Fruit fly (Drosophila melanogaster) whole organism, embryonic: ENCODE results near the gene CG11842.

Experiments
- Ada2b ChIP-seq: fragments of 200-800 bp; sonication (Bioruptor generic); IDR thresholded peaks from 2 replicates; pipeline ENCODE4 v1.3.6; 2022; ENCODE audit warnings: missing biosample characterization, missing genetic modification characterization
- Atf-2 ChIP-seq: fragments of 200-800 bp; sonication (Bioruptor generic); optimal IDR thresholded peaks from 2 replicates; lab custom pipeline; 2016; ENCODE audit warnings: missing biosample characterization, missing genetic modification characterization
- BEAF-32 ChIP-seq: fragments of 200-800 bp; sonication (Bioruptor generic); optimal IDR thresholded peaks from 3 replicates; lab custom pipeline; 2017; ENCODE audit warnings: missing biosample characterization, missing genetic modification characterization, mild to moderate bottlenecking, moderate library complexity, missing genetic modification reagents
- CG10267 ChIP-seq: fragments of 200-800 bp; sonication (Bioruptor generic); optimal IDR thresholded peaks from 2 replicates; lab custom pipeline; 2018; ENCODE audit warnings: missing biosample characterization, mild to moderate bottlenecking, missing genetic modification characterization, moderate library complexity
- CG10462 ChIP-seq: fragments of 200-800 bp; sonication (Bioruptor generic); optimal IDR thresholded peaks from 2 replicates; lab custom pipeline; 2016; ENCODE audit warnings: missing biosample characterization, missing genetic modification characterization
- CG10565 ChIP-seq: fragments of 200-800 bp; sonication (Bioruptor generic); optimal IDR thresholded peaks from 3 replicates; lab custom pipeline; 2016; ENCODE audit warnings: missing biosample characterization, mild to moderate bottlenecking, missing genetic modification characterization
- CG10979 ChIP-seq: fragments of 200-800 bp; sonication (Bioruptor generic); optimal IDR thresholded peaks from 2 replicates; lab custom pipeline; 2018; ENCODE audit warnings: missing biosample characterization, mild to moderate bottlenecking, missing genetic modification characterization, moderate library complexity
- CG11456 ChIP-seq: fragments of 200-800 bp; sonication (Bioruptor generic); IDR thresholded peaks from 3 replicates; pipeline ENCODE4 v1.3.6; 2022; ENCODE audit warnings: missing biosample characterization, missing genetic modification characterization
- CG11696 ChIP-seq: fragments of 200-800 bp; sonication (Bioruptor generic); IDR thresholded peaks from 2 replicates; pipeline ENCODE4 v1.3.6; 2022; ENCODE audit warnings: missing biosample characterization, missing genetic modification characterization
- CG12769 ChIP-seq: fragments of 200-800 bp; sonication (Bioruptor generic); optimal IDR thresholded peaks from 2 replicates; lab custom pipeline; 2019; ENCODE audit warnings: missing biosample characterization, mild to moderate bottlenecking, missing genetic modification characterization, moderate library complexity
- CG15011 ChIP-seq: fragments of 200-800 bp; sonication (Bioruptor generic); optimal IDR thresholded peaks from 3 replicates; lab custom pipeline; 2018; ENCODE audit warnings: missing biosample characterization, mild to moderate bottlenecking, missing genetic modification characterization
- CG1602 ChIP-seq: fragments of 200-800 bp; sonication (Bioruptor generic); optimal IDR thresholded peaks from 3 replicates; lab custom pipeline; 2016; ENCODE audit warnings: missing biosample characterization, missing genetic modification characterization
- CG17359 ChIP-seq: fragments of 200-800 bp; sonication (Bioruptor generic); optimal IDR thresholded peaks from 3 replicates; lab custom pipeline; 2018; ENCODE audit warnings: missing biosample characterization, mild to moderate bottlenecking, missing genetic modification characterization, moderate library complexity
- CG17802 ChIP-seq: fragments of 200-800 bp; sonication (Bioruptor generic); optimal IDR thresholded peaks from 2 replicates; lab custom pipeline; 2018; ENCODE audit warnings: missing biosample characterization, mild to moderate bottlenecking, missing genetic modification characterization, moderate library complexity
- CG18476 ChIP-seq: fragments of 200-800 bp; sonication (Bioruptor generic); optimal IDR thresholded peaks from 2 replicates; lab custom pipeline; 2016; ENCODE audit warnings: missing biosample characterization, mild to moderate bottlenecking, missing genetic modification characterization
- CG2889 ChIP-seq: fragments of 200-800 bp; sonication (Bioruptor generic); IDR thresholded peaks from 3 replicates; pipeline ENCODE4 v1.3.6; 2022; ENCODE audit warnings: missing biosample characterization, missing genetic modification characterization
- CG31365 ChIP-seq: fragments of 200-800 bp; sonication (Bioruptor generic); optimal IDR thresholded peaks from 2 replicates; lab custom pipeline; 2018; ENCODE audit warnings: missing biosample characterization, mild to moderate bottlenecking, missing genetic modification characterization
- CG3726 ChIP-seq: fragments of 200-800 bp; sonication (Bioruptor generic); IDR thresholded peaks from 3 replicates; pipeline ENCODE4, ENCODE4 v1.3.6; 2022; ENCODE audit warnings: missing biosample characterization, missing genetic modification characterization
- CG4707 ChIP-seq: fragments of 200-800 bp; sonication (Bioruptor generic); optimal IDR thresholded peaks from 2 replicates; lab custom pipeline; 2018; ENCODE audit warnings: missing biosample characterization, mild to moderate bottlenecking, missing genetic modification characterization, moderate library complexity
- CG6689 ChIP-seq: fragments of 200-800 bp; sonication (Bioruptor generic); IDR thresholded peaks from 2 replicates; pipeline ENCODE4 v1.3.6; 2022; ENCODE audit warnings: missing biosample characterization, missing genetic modification characterization
- CG7357 ChIP-seq: fragments of 200-800 bp; sonication (Bioruptor generic); IDR thresholded peaks from 3 replicates; pipeline ENCODE4 v1.3.6; 2022; ENCODE audit warnings: missing biosample characterization, missing genetic modification characterization
- Dref ChIP-seq: fragments of 200-800 bp; sonication (Bioruptor generic); IDR thresholded peaks from 2 replicates; pipeline ENCODE4 v1.3.6; 2022; ENCODE audit warnings: missing biosample characterization, missing genetic modification characterization
- Drgx ChIP-seq: fragments of 200-800 bp; sonication (Bioruptor generic); IDR thresholded peaks from 2 replicates; pipeline ENCODE4 v1.3.6; 2022; ENCODE audit warnings: missing biosample characterization, missing genetic modification characterization
- Eip74EF ChIP-seq, 2 experiments: fragments of 200-800 bp in 1 of 2; fragments of >200 bp in 1 of 2; sonication (Bioruptor generic) in 1 of 2; optimal IDR thresholded peaks; 2 replicates each; lab custom pipeline; 2017 to 2019; ENCODE audit warnings: missing biosample characterization in 2 of 2, missing genetic modification characterization in 2 of 2, mild to moderate bottlenecking in 1 of 2, moderate library complexity in 1 of 2
- Elba2 ChIP-seq: fragments of 200-800 bp; sonication (Bioruptor generic); optimal IDR thresholded peaks from 3 replicates; lab custom pipeline; 2016; ENCODE audit warnings: missing biosample characterization, missing genetic modification characterization
- HLH54F ChIP-seq: fragments of 200-800 bp; sonication (Bioruptor generic); optimal IDR thresholded peaks from 3 replicates; lab custom pipeline; 2016; ENCODE audit warnings: missing biosample characterization, missing genetic modification characterization
- Hey ChIP-seq: fragments of 200-800 bp; sonication (Bioruptor generic); optimal IDR thresholded peaks from 3 replicates; lab custom pipeline; 2018; ENCODE audit warnings: missing biosample characterization, mild to moderate bottlenecking, missing genetic modification characterization
- Mrtf ChIP-seq: fragments of 200-800 bp; sonication (Bioruptor generic); IDR thresholded peaks from 3 replicates; pipeline ENCODE4 v1.3.6; 2022; ENCODE audit warnings: missing biosample characterization, missing genetic modification characterization
- Nf-YC ChIP-seq: fragments of 200-800 bp; optimal IDR thresholded peaks from 3 replicates; lab custom pipeline; 2019; ENCODE audit warnings: missing biosample characterization, mild to moderate bottlenecking, missing genetic modification characterization, moderate library complexity
- Sin3A ChIP-seq: fragments of >200 bp; optimal IDR thresholded peaks from 2 replicates; lab custom pipeline; 2018
- Taf1 ChIP-seq: fragments of 200-800 bp; sonication (Bioruptor generic); IDR thresholded peaks from 2 replicates; pipeline ENCODE4 v1.3.6; 2022; ENCODE audit warnings: missing biosample characterization, missing genetic modification characterization
- Trl ChIP-seq, 3 experiments: fragments of >200 bp in 2 of 3; fragments of 200-800 bp in 1 of 3; sonication (Bioruptor generic) in 1 of 3; optimal IDR thresholded peaks; 2 replicates in 1 of 3; 3 replicates in 2 of 3; lab custom pipeline; 2016 to 2017; ENCODE audit warnings: missing biosample characterization in 1 of 3, missing genetic modification characterization in 1 of 3
- ac ChIP-seq: fragments of 200-800 bp; sonication (Bioruptor generic); optimal IDR thresholded peaks from 3 replicates; lab custom pipeline; 2017; ENCODE audit warnings: missing biosample characterization, mild to moderate bottlenecking, missing genetic modification characterization
- bcd ChIP-seq: fragments of 200-800 bp; sonication (Bioruptor generic); optimal IDR thresholded peaks from 2 replicates; lab custom pipeline; 2017; ENCODE audit warnings: missing biosample characterization, mild to moderate bottlenecking, missing genetic modification characterization
- br ChIP-seq: fragments of >200 bp; optimal IDR thresholded peaks from 2 replicates; lab custom pipeline; 2017
- ftz-f1 ChIP-seq: fragments of 200-800 bp; sonication (Bioruptor generic); optimal IDR thresholded peaks from 2 replicates; lab custom pipeline; 2016; ENCODE audit warnings: missing biosample characterization, missing genetic modification characterization
- gcm ChIP-seq: fragments of 200-800 bp; sonication (Bioruptor generic); optimal IDR thresholded peaks from 2 replicates; lab custom pipeline; 2019; ENCODE audit warnings: missing biosample characterization, mild to moderate bottlenecking, missing genetic modification characterization, moderate library complexity
- gt ChIP-seq: fragments of 200-800 bp; sonication (Bioruptor generic); IDR thresholded peaks from 2 replicates; pipeline ENCODE4 v1.3.6; 2022; ENCODE audit warnings: missing biosample characterization, missing genetic modification characterization
- ham ChIP-seq: fragments of 200-800 bp; sonication (Bioruptor generic); IDR thresholded peaks from 2 replicates; pipeline ENCODE4 v1.3.6; 2022; ENCODE audit warnings: missing biosample characterization, missing genetic modification characterization
- jumu ChIP-seq: fragments of 200-800 bp; sonication (Bioruptor generic); optimal IDR thresholded peaks from 3 replicates; lab custom pipeline; 2016; ENCODE audit warnings: missing biosample characterization, missing genetic modification characterization
- luna ChIP-seq: fragments of 200-800 bp; sonication (Bioruptor generic); optimal IDR thresholded peaks from 2 replicates; lab custom pipeline; 2016; ENCODE audit warnings: missing biosample characterization, missing genetic modification characterization
- mirr ChIP-seq: fragments of 200-800 bp; sonication (Bioruptor generic); optimal IDR thresholded peaks from 3 replicates; lab custom pipeline; 2018; ENCODE audit warnings: missing biosample characterization, mild to moderate bottlenecking, missing genetic modification characterization
- pum ChIP-seq: fragments of 200-800 bp; sonication (Bioruptor generic); optimal IDR thresholded peaks from 2 replicates; lab custom pipeline; 2016; ENCODE audit warnings: missing biosample characterization, missing genetic modification characterization
- ranshi ChIP-seq: fragments of 200-800 bp; sonication (Bioruptor generic); IDR thresholded peaks from 2 replicates; pipeline ENCODE4 v1.3.6; 2022; ENCODE audit warnings: missing biosample characterization, missing genetic modification characterization
- rib ChIP-seq: fragments of 200-800 bp; sonication (Bioruptor generic); IDR thresholded peaks from 2 replicates; pipeline ENCODE4 v1.3.6; 2022; ENCODE audit warnings: missing biosample characterization, missing genetic modification characterization
- shn ChIP-seq: fragments of 200-800 bp; sonication (Bioruptor generic); optimal IDR thresholded peaks from 3 replicates; lab custom pipeline; 2016; ENCODE audit warnings: missing biosample characterization, missing genetic modification characterization
- tx ChIP-seq: fragments of 200-800 bp; sonication (Bioruptor generic); optimal IDR thresholded peaks from 2 replicates; lab custom pipeline; 2016; ENCODE audit warnings: missing biosample characterization, missing genetic modification characterization
- usp ChIP-seq: fragments of >200 bp; optimal IDR thresholded peaks from 2 replicates; lab custom pipeline; 2017; ENCODE audit warnings: missing biosample characterization, missing genetic modification characterization
- wek ChIP-seq: fragments of 200-800 bp; sonication (Bioruptor generic); optimal IDR thresholded peaks from 3 replicates; lab custom pipeline; 2018; ENCODE audit warnings: missing biosample characterization, mild to moderate bottlenecking, missing genetic modification characterization, moderate library complexity
- wor ChIP-seq: fragments of 200-800 bp; sonication (Bioruptor generic); IDR thresholded peaks from 2 replicates; pipeline ENCODE4 v1.3.6; 2022; ENCODE audit warnings: missing biosample characterization, missing genetic modification characterization
- zf30C ChIP-seq: fragments of 200-800 bp; sonication (Bioruptor generic); optimal IDR thresholded peaks from 3 replicates; lab custom pipeline; 2018; ENCODE audit warnings: missing biosample characterization, mild to moderate bottlenecking, missing genetic modification characterization

The CG11842 gene

DNA sequence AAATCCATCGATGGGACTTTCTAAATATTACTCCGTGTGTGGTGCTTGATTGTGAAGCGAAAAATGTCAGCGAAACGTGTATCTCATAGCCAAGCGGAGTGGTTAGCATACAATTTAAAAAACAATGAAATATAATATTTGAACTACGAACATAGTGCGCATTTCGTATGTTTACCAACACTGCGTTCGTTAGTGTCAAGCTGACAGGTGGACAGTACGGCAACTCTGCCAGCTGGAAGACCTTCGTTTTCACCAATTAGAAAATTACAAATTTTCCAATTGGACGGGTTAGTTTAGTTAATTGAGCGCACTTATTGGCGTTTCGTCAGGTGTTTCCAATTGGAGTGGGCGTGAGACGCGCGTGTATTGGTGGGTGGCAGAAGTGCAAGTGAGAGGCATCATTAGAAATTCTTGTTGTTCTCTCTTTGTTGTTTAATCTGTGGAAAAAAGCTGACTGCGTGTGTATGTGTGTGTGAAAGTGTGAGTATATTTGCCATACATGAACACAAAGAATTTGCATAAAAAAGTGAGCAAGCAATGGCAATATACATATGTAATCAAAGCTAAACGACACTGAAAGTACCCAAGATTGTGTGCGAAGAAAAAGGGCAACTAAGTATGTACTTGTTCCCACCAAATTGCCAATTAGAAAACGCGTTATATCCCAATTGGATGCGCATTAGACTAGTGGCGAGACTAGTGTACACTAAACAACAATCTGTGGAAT lies 12.6 kb upstream of the CG11842 start (continued):
- TF ChIP-seq Trl (optimal IDR thresholded peaks at IDR 0.05; lab: Kevin White, UChicago): no peak
- TF ChIP-seq Trl (GFP tag; optimal IDR thresholded peaks at IDR 0.05; lab: Kevin White, UChicago): peak; percentile 44
- peak; percentile 99 for TF ChIP-seq Elba2 (GFP tag; lab: Kevin White, UChicago)
- TF ChIP-seq CG6689: 0 out of 2 replicates have a peak, but pooled peaks have one; percentile 10
- TF ChIP-seq Sin3A: no peak
- TF ChIP-seq Taf1 (GFP tag; lab: Robert Waterston, UW): no peak
- TF ChIP-seq luna (GFP tag; lab: Kevin White, UChicago): no peak
- no peak for TF ChIP-seq gt
- TF ChIP-seq BEAF-32 (GFP tag; lab: Kevin White, UChicago): no peak
- TF ChIP-seq usp (GFP tag; lab: Kevin White, UChicago): no peak
- TF ChIP-seq Atf-2 (GFP tag; lab: Kevin White, UChicago): no peak
- TF ChIP-seq jumu: peak; percentile 25
- no peak for TF ChIP-seq ranshi (GFP tag; lab: Robert Waterston, UW)
- no peak for TF ChIP-seq CG31365 (tag; lab: Kevin White, UChicago)
- no peak; the same call in 1 of the 3 replicates for TF ChIP-seq CG2889 (GFP tag; lab: Robert Waterston, UW)
- TF ChIP-seq rib (GFP tag; lab: Robert Waterston, UW): no peak
- no peak for TF ChIP-seq CG11696 (GFP tag; lab: Robert Waterston, UW)
- no peak for TF ChIP-seq CG3726 (GFP tag; lab: Robert Waterston, UW)
- TF ChIP-seq CG10267 (tag; lab: Kevin White, UChicago): peak; percentile 85
- TF ChIP-seq Hey: no peak
- peak; percentile 91 for TF ChIP-seq Nf-YC
- TF ChIP-seq CG12769 (tag; lab: Kevin White, UChicago): peak; percentile 56
- TF ChIP-seq Dref: 0 out of 2 replicates have a peak, but pooled peaks have one; percentile 16
- peak; percentile 23 for TF ChIP-seq pum (GFP tag; lab: Kevin White, UChicago)
- TF ChIP-seq wor (GFP tag; lab: Robert Waterston, UW): no peak
- peak; percentile 44 for TF ChIP-seq CG17359
- TF ChIP-seq Mrtf (GFP tag; lab: Robert Waterston, UW): no peak; the same call in 2 of the 3 replicates
- no peak for TF ChIP-seq wek
- TF ChIP-seq ham (GFP tag; lab: Robert Waterston, UW): no peak
- TF ChIP-seq ac (GFP tag; lab: Kevin White, UChicago): no peak
- peak; percentile 2 for TF ChIP-seq CG17802 (tag; lab: Kevin White, UChicago)
- TF ChIP-seq Ada2b (GFP tag; lab: Robert Waterston, UW): peak; percentile 22; the same call in 1 of the 2 replicates
- no peak for TF ChIP-seq tx (GFP tag; lab: Kevin White, UChicago)
- no peak for TF ChIP-seq mirr (GFP tag; lab: Kevin White, UChicago)
- TF ChIP-seq CG18476 (GFP tag; lab: Kevin White, UChicago): peak; percentile 51
- no peak for TF ChIP-seq Drgx (GFP tag; lab: Robert Waterston, UW)
- no peak for TF ChIP-seq gcm
- peak; percentile 55 for TF ChIP-seq HLH54F (GFP tag; lab: Kevin White, UChicago)
- TF ChIP-seq ftz-f1 (GFP tag; lab: Kevin White, UChicago): peak; percentile 96
- TF ChIP-seq br: no peak
- no peak for TF ChIP-seq CG10462
- no peak for TF ChIP-seq CG7357 (GFP tag; lab: Robert Waterston, UW)
- TF ChIP-seq CG4707: no peak
- peak; percentile 7 for TF ChIP-seq bcd (GFP tag; lab: Kevin White, UChicago)
- peak; percentile 4 for TF ChIP-seq CG15011 (GFP tag; lab: Kevin White, UChicago)
- no peak for TF ChIP-seq CG10979
- no peak for TF ChIP-seq CG1602 (GFP tag; lab: Kevin White, UChicago)
- TF ChIP-seq CG11456 (GFP tag; lab: Robert Waterston, UW): no peak
- peak; percentile 9 for TF ChIP-seq shn (GFP tag; lab: Kevin White, UChicago)
- TF ChIP-seq CG10565 (GFP tag; lab: Kevin White, UChicago): no peak
- no peak for TF ChIP-seq zf30C
- TF ChIP-seq Eip74EF (GFP tag; optimal IDR thresholded peaks at IDR 0.05; lab: Kevin White, UChicago): no peak
